Fruit fly (Drosophila melanogaster) whole organism, embryonic: ENCODE data around the gene ct.

Source experiments
- Atf-2 ChIP-seq: fragments of 200-800 bp; sonication (Bioruptor generic); optimal IDR thresholded peaks from 2 replicates; lab custom pipeline; 2016; ENCODE audit warnings: missing biosample characterization, missing genetic modification characterization
- CG11247 ChIP-seq: fragments of 200-800 bp; sonication (Bioruptor generic); IDR thresholded peaks from 2 replicates; pipeline ENCODE4 v1.3.6; 2022; ENCODE audit warnings: missing biosample characterization, missing genetic modification characterization
- CG7839 ChIP-seq: fragments of 200-800 bp; sonication (Bioruptor generic); optimal IDR thresholded peaks from 3 replicates; lab custom pipeline; 2018; ENCODE audit warnings: missing biosample characterization, mild to moderate bottlenecking, missing genetic modification characterization, moderate library complexity
- Dek ChIP-seq: fragments of 200-800 bp; sonication (Bioruptor generic); optimal IDR thresholded peaks from 3 replicates; lab custom pipeline; 2019; ENCODE audit warnings: missing biosample characterization, mild to moderate bottlenecking, missing genetic modification characterization, moderate library complexity
- Fer3 ChIP-seq: fragments of 200-800 bp; sonication (Bioruptor generic); optimal IDR thresholded peaks from 2 replicates; lab custom pipeline; 2018; ENCODE audit warnings: missing biosample characterization, mild to moderate bottlenecking, missing genetic modification characterization, moderate library complexity
- cwo ChIP-seq: fragments of 200-800 bp; sonication (Bioruptor generic); optimal IDR thresholded peaks from 3 replicates; lab custom pipeline; 2017; ENCODE audit warnings: missing biosample characterization, missing genetic modification characterization, mild to moderate bottlenecking, moderate library complexity, missing genetic modification reagents
- disco-r ChIP-seq: fragments of 200-800 bp; sonication (Bioruptor generic); optimal IDR thresholded peaks from 2 replicates; lab custom pipeline; 2016; ENCODE audit warnings: missing biosample characterization, missing genetic modification characterization
- esg ChIP-seq: fragments of 200-800 bp; sonication (Bioruptor generic); conservative IDR thresholded peaks from 2 replicates; pipeline ENCODE4 v1.3.6; 2022; ENCODE audit warnings: missing biosample characterization, missing genetic modification characterization
- psq ChIP-seq: fragments of 200-800 bp; sonication (Bioruptor generic); optimal IDR thresholded peaks from 2 replicates; lab custom pipeline; 2017; ENCODE audit warnings: missing biosample characterization, missing genetic modification characterization
- sens-2 ChIP-seq: fragments of 200-800 bp; sonication (Bioruptor generic); IDR thresholded peaks from 2 replicates; pipeline ENCODE4 v1.3.6; 2022; ENCODE audit warnings: missing biosample characterization, missing genetic modification characterization

DNA sequence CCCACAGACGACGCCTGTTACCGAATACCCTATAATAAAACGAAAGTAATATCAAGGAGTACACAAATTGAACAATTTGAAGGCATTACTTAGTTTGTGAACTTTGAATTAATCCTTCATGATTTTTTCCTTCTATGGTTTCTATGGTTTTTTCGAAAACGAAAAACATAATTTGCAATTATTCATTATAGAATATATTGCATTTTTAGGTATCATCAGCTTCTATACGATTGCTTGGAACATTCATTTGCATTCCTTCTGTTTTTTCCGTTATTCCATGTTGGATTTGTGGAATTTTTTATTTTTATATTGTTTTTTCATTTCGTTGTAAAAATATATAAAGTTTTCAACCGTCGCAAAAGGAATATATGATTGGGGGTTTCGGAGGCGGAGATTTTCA, 107.2 kb downstream of the ct start:
- TF ChIP-seq esg (GFP tag; lab: Robert Waterston, UW) (no peak), cwo (no peak), Fer3 (tag; lab: Kevin White, UChicago) (no peak), Atf-2 (no peak), sens-2 (no peak), psq (GFP tag; lab: Kevin White, UChicago) (no peak), CG7839 (tag; lab: Kevin White, UChicago) (no peak), CG11247 (no peak), Dek (no peak), disco-r (GFP tag; lab: Kevin White, UChicago) (no peak)
